Fruit fly (Drosophila melanogaster) whole organism, embryonic: ENCODE measurements around the gene CG14401.

Experiments
- Awh ChIP-seq: fragments of 200-800 bp; sonication (Bioruptor generic); IDR thresholded peaks from 2 replicates; pipeline ENCODE4, ENCODE4 v1.3.6; 2022; ENCODE audit warnings: missing biosample characterization, missing genetic modification characterization
- B-H1 ChIP-seq: fragments of 200-800 bp; sonication (Bioruptor generic); IDR thresholded peaks from 3 replicates; pipeline ENCODE4 v1.3.6; 2022; ENCODE audit warnings: missing biosample characterization, missing genetic modification characterization
- Bdp1 ChIP-seq: fragments of 200-800 bp; sonication (Bioruptor generic); optimal IDR thresholded peaks from 3 replicates; lab custom pipeline; 2016; ENCODE audit warnings: missing biosample characterization, missing genetic modification characterization
- Bgb ChIP-seq: fragments of 200-800 bp; sonication (Bioruptor generic); IDR thresholded peaks from 2 replicates; pipeline ENCODE4 v1.3.6; 2022; ENCODE audit warnings: missing biosample characterization, missing genetic modification characterization; ENCODE audit not compliant: partially characterized antibody
- Blimp-1 ChIP-seq: fragments of 200-800 bp; sonication (Bioruptor generic); optimal IDR thresholded peaks from 3 replicates; lab custom pipeline; 2018; ENCODE audit warnings: missing biosample characterization, missing genetic modification characterization, mild to moderate bottlenecking, moderate library complexity, missing genetic modification reagents
- CG10321 ChIP-seq: fragments of 200-800 bp; sonication (Bioruptor generic); IDR thresholded peaks from 2 replicates; pipeline ENCODE4 v1.3.6; 2022; ENCODE audit warnings: missing biosample characterization, missing genetic modification characterization
- CG10654 ChIP-seq: fragments of 200-800 bp; sonication (Bioruptor generic); optimal IDR thresholded peaks from 2 replicates; lab custom pipeline; 2016; ENCODE audit warnings: missing biosample characterization, missing genetic modification characterization
- CG10959 ChIP-seq: fragments of 200-800 bp; sonication (Bioruptor generic); IDR thresholded peaks from 2 replicates; pipeline ENCODE4 v1.3.6; 2022; ENCODE audit warnings: missing biosample characterization, missing genetic modification characterization
- CG12942 ChIP-seq: fragments of 200-800 bp; sonication (Bioruptor generic); optimal IDR thresholded peaks from 3 replicates; lab custom pipeline; 2016; ENCODE audit warnings: missing biosample characterization, missing genetic modification characterization
- CG13123 ChIP-seq: fragments of 200-800 bp; sonication (Bioruptor generic); optimal IDR thresholded peaks from 2 replicates; lab custom pipeline; 2016; ENCODE audit warnings: missing biosample characterization, missing genetic modification characterization
- CG13424 ChIP-seq: fragments of 200-800 bp; sonication (Bioruptor generic); optimal IDR thresholded peaks from 2 replicates; lab custom pipeline; 2019; ENCODE audit warnings: missing biosample characterization, mild to moderate bottlenecking, missing genetic modification characterization, moderate library complexity
- CG14441 ChIP-seq: fragments of 200-800 bp; sonication (Bioruptor generic); IDR thresholded peaks from 2 replicates; pipeline ENCODE4 v1.3.6; 2022; ENCODE audit warnings: missing biosample characterization, missing genetic modification characterization
- CG15514 ChIP-seq: fragments of 200-800 bp; sonication (Bioruptor generic); optimal IDR thresholded peaks from 3 replicates; lab custom pipeline; 2017; ENCODE audit warnings: missing biosample characterization, missing genetic modification characterization, mild to moderate bottlenecking, moderate library complexity, missing genetic modification reagents
- CG16815 ChIP-seq: fragments of 200-800 bp; sonication (Bioruptor generic); optimal IDR thresholded peaks from 3 replicates; lab custom pipeline; 2017; ENCODE audit warnings: missing biosample characterization, mild to moderate bottlenecking, missing genetic modification characterization
- CG17359 ChIP-seq: fragments of 200-800 bp; sonication (Bioruptor generic); optimal IDR thresholded peaks from 3 replicates; lab custom pipeline; 2018; ENCODE audit warnings: missing biosample characterization, mild to moderate bottlenecking, missing genetic modification characterization, moderate library complexity
- CG17568 ChIP-seq: fragments of 200-800 bp; sonication (Bioruptor generic); optimal IDR thresholded peaks from 2 replicates; lab custom pipeline; 2018; ENCODE audit warnings: missing biosample characterization, mild to moderate bottlenecking, missing genetic modification characterization, moderate library complexity
- CG2116 ChIP-seq: fragments of 200-800 bp; sonication (Bioruptor generic); optimal IDR thresholded peaks from 3 replicates; lab custom pipeline; 2018; ENCODE audit warnings: missing biosample characterization, mild to moderate bottlenecking, missing genetic modification characterization
- CG2889 ChIP-seq: fragments of 200-800 bp; sonication (Bioruptor generic); IDR thresholded peaks from 3 replicates; pipeline ENCODE4 v1.3.6; 2022; ENCODE audit warnings: missing biosample characterization, missing genetic modification characterization
- CG31224 ChIP-seq: fragments of 200-800 bp; sonication (Bioruptor generic); IDR thresholded peaks from 2 replicates; pipeline ENCODE4 v1.3.6; 2022; ENCODE audit warnings: missing biosample characterization, missing genetic modification characterization
- CG31388 ChIP-seq: fragments of 200-800 bp; sonication (Bioruptor generic); optimal IDR thresholded peaks from 2 replicates; lab custom pipeline; 2016; ENCODE audit warnings: missing biosample characterization, missing genetic modification characterization
- CG4282 ChIP-seq: fragments of 200-800 bp; sonication (Bioruptor generic); optimal IDR thresholded peaks from 2 replicates; lab custom pipeline; 2016; ENCODE audit warnings: missing biosample characterization, missing genetic modification characterization
- CG4328 ChIP-seq: fragments of 200-800 bp; sonication (Bioruptor generic); optimal IDR thresholded peaks from 3 replicates; lab custom pipeline; 2017; ENCODE audit warnings: missing biosample characterization, missing genetic modification reagents, missing genetic modification characterization
- CG4360 ChIP-seq: fragments of 200-800 bp; sonication (Bioruptor generic); IDR thresholded peaks from 2 replicates; pipeline ENCODE4 v1.3.6; 2022; ENCODE audit warnings: missing biosample characterization, missing genetic modification characterization
- CG4404 ChIP-seq: fragments of 200-800 bp; sonication (Bioruptor generic); IDR thresholded peaks from 2 replicates; pipeline ENCODE4 v1.3.6; 2022; ENCODE audit warnings: missing biosample characterization, missing genetic modification characterization
- CG6654 ChIP-seq: fragments of 200-800 bp; sonication (Bioruptor generic); optimal IDR thresholded peaks from 2 replicates; lab custom pipeline; 2017; ENCODE audit warnings: missing biosample characterization, mild to moderate bottlenecking, missing genetic modification characterization
- CG6813 ChIP-seq: fragments of 200-800 bp; sonication (Bioruptor generic); optimal IDR thresholded peaks from 2 replicates; lab custom pipeline; 2017; ENCODE audit warnings: missing biosample characterization, missing genetic modification characterization, mild to moderate bottlenecking, moderate library complexity, missing genetic modification reagents
- CG9797 ChIP-seq: fragments of 200-800 bp; sonication (Bioruptor generic); optimal IDR thresholded peaks from 3 replicates; lab custom pipeline; 2018; ENCODE audit warnings: missing biosample characterization, mild to moderate bottlenecking, missing genetic modification characterization
- D ChIP-seq, 2 experiments: fragments of 200-800 bp in 1 of 2; fragments of >200 bp in 1 of 2; sonication (Bioruptor generic) in 1 of 2; optimal IDR thresholded peaks; 2 replicates in 1 of 2; 3 replicates in 1 of 2; lab custom pipeline; 2017; ENCODE audit warnings: mild to moderate bottlenecking in 1 of 2, missing biosample characterization in 1 of 2, missing genetic modification characterization in 1 of 2, missing genetic modification reagents in 1 of 2
- Dip3 ChIP-seq: fragments of 200-800 bp; sonication (Bioruptor generic); optimal IDR thresholded peaks from 3 replicates; lab custom pipeline; 2016; ENCODE audit warnings: missing biosample characterization, missing genetic modification characterization
- Hr39 ChIP-seq: fragments of >200 bp; optimal IDR thresholded peaks from 2 replicates; lab custom pipeline; 2017
- MESR4 ChIP-seq: fragments of 200-800 bp; sonication (Bioruptor generic); optimal IDR thresholded peaks from 2 replicates; lab custom pipeline; 2018; ENCODE audit warnings: missing biosample characterization, mild to moderate bottlenecking, missing genetic modification characterization, moderate library complexity
- Myb ChIP-seq: fragments of 200-800 bp; sonication (Bioruptor generic); optimal IDR thresholded peaks from 2 replicates; lab custom pipeline; 2016; ENCODE audit warnings: missing biosample characterization, missing genetic modification characterization
- NFAT ChIP-seq: fragments of 200-800 bp; sonication (Bioruptor generic); IDR thresholded peaks from 2 replicates; pipeline ENCODE4 v1.3.6; 2022; ENCODE audit warnings: missing biosample characterization, missing genetic modification characterization
- Optix ChIP-seq: fragments of 200-800 bp; sonication (Bioruptor generic); IDR thresholded peaks from 3 replicates; pipeline ENCODE4 v1.3.6; 2022; ENCODE audit warnings: missing biosample characterization, missing genetic modification characterization
- Poxn ChIP-seq: fragments of 200-800 bp; sonication (Bioruptor generic); IDR thresholded peaks from 2 replicates; pipeline ENCODE4 v1.3.6; 2022; ENCODE audit warnings: missing biosample characterization, missing genetic modification characterization
- Ravus ChIP-seq: fragments of 200-800 bp; sonication (Bioruptor generic); IDR thresholded peaks from 2 replicates; pipeline ENCODE4 v1.3.6; 2022; ENCODE audit warnings: missing biosample characterization, missing genetic modification characterization
- Sox100B ChIP-seq: fragments of 200-800 bp; sonication (Bioruptor generic); optimal IDR thresholded peaks from 3 replicates; lab custom pipeline; 2018; ENCODE audit warnings: missing biosample characterization, mild to moderate bottlenecking, missing genetic modification characterization
- chm ChIP-seq: fragments of 200-800 bp; sonication (Bioruptor generic); IDR thresholded peaks from 2 replicates; pipeline ENCODE4 v1.3.6; 2022; ENCODE audit warnings: missing biosample characterization, missing genetic modification characterization
- croc ChIP-seq: fragments of 200-800 bp; sonication (Bioruptor generic); conservative IDR thresholded peaks from 3 replicates; pipeline ENCODE4 v1.3.6; 2022; ENCODE audit warnings: missing biosample characterization, missing genetic modification characterization
- disco-r ChIP-seq: fragments of 200-800 bp; sonication (Bioruptor generic); optimal IDR thresholded peaks from 2 replicates; lab custom pipeline; 2016; ENCODE audit warnings: missing biosample characterization, missing genetic modification characterization
- ewg ChIP-seq: fragments of 200-800 bp; sonication (Bioruptor generic); optimal IDR thresholded peaks from 3 replicates; lab custom pipeline; 2017; ENCODE audit warnings: mild to moderate bottlenecking, missing biosample characterization, missing genetic modification reagents, missing genetic modification characterization
- fd64A ChIP-seq: fragments of 200-800 bp; sonication (Bioruptor generic); optimal IDR thresholded peaks from 3 replicates; lab custom pipeline; 2018; ENCODE audit warnings: missing biosample characterization, mild to moderate bottlenecking, missing genetic modification characterization
- fd96Cb ChIP-seq: fragments of 200-800 bp; sonication (Bioruptor generic); optimal IDR thresholded peaks from 2 replicates; lab custom pipeline; 2018; ENCODE audit warnings: missing biosample characterization, mild to moderate bottlenecking, missing genetic modification characterization, moderate library complexity
- her ChIP-seq: fragments of 200-800 bp; sonication (Bioruptor generic); optimal IDR thresholded peaks from 2 replicates; lab custom pipeline; 2016; ENCODE audit warnings: missing biosample characterization, missing genetic modification characterization
- jigr1 ChIP-seq: fragments of 200-800 bp; sonication (Bioruptor generic); IDR thresholded peaks from 3 replicates; pipeline ENCODE4 v1.3.6; 2022; ENCODE audit warnings: missing biosample characterization, missing genetic modification characterization
- lab ChIP-seq: fragments of 200-800 bp; sonication (Bioruptor generic); optimal IDR thresholded peaks from 3 replicates; lab custom pipeline; 2017; ENCODE audit warnings: missing biosample characterization, missing genetic modification characterization, mild to moderate bottlenecking, moderate library complexity, missing genetic modification reagents
- lbe ChIP-seq: fragments of 200-800 bp; sonication (Bioruptor generic); optimal IDR thresholded peaks from 2 replicates; lab custom pipeline; 2016; ENCODE audit warnings: missing biosample characterization, mild to moderate bottlenecking, missing genetic modification characterization
- sna ChIP-seq: fragments of 200-800 bp; sonication (Bioruptor generic); IDR thresholded peaks from 2 replicates; pipeline ENCODE4 v1.3.6; 2022; ENCODE audit warnings: missing biosample characterization, missing genetic modification characterization; ENCODE audit not compliant: partially characterized antibody
- sug ChIP-seq: fragments of 200-800 bp; optimal IDR thresholded peaks from 2 replicates; lab custom pipeline; 2019; ENCODE audit warnings: missing biosample characterization, mild to moderate bottlenecking, missing genetic modification characterization, moderate library complexity
- vvl ChIP-seq: fragments of 200-800 bp; sonication (Bioruptor generic); IDR thresholded peaks from 2 replicates; pipeline ENCODE4 v1.3.6; 2022; ENCODE audit warnings: missing biosample characterization, missing genetic modification characterization

The CG14401 gene

DNA sequence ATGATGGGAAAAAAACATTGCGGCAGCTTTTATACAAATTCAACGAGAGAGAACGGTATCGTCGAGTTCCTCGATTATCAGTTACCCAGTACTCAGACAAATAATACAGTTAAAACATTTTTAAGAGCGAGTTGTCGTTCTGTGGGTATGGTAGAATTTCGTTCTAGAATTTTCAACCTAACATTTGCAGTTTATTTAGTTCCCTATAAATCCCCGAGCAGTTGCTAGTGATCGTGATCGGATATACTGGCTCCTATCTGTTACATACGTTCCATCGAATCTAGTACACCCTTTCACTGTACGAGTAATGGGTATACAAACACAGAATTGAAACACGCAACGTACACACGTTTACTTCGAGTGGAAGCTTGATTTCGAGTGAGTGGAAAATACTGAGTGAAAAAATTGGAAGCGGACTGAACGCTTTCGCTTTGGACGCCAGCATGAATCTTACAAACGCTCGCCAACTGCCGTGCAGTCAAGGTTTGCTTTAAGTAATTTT lies 4.8 kb upstream of the CG14401 start, which contains the start of gene CG9338 (continued):
- peak; percentile 47; the same call in 1 of the 2 replicates for TF ChIP-seq Ravus (GFP tag; lab: Robert Waterston, UW)
- TF ChIP-seq CG4328 (GFP tag; lab: Kevin White, UChicago), result peak; percentile 93
- no peak for TF ChIP-seq CG10959
- peak; percentile 16; the same call in 1 of the 2 replicates for TF ChIP-seq CG10321 (GFP tag; lab: Robert Waterston, UW)
- peak; percentile 91 for TF ChIP-seq CG31224 (GFP tag; lab: Robert Waterston, UW)
- TF ChIP-seq CG9797 (GFP tag; lab: Kevin White, UChicago), result peak; percentile 37
- TF ChIP-seq Dip3 (GFP tag; lab: Kevin White, UChicago), result peak; percentile 74
- TF ChIP-seq sna (GFP tag; lab: Robert Waterston, UW), result no peak
- TF ChIP-seq Hr39 (lab: Kevin White, UChicago), result no peak
- TF ChIP-seq CG13123 (GFP tag; lab: Kevin White, UChicago), result peak; percentile 47
- TF ChIP-seq Blimp-1, result peak; percentile 93
- TF ChIP-seq CG4404 (GFP tag; lab: Robert Waterston, UW), result peak; percentile 81
- TF ChIP-seq lbe (GFP tag; lab: Kevin White, UChicago), result peak; percentile 61
- peak; percentile 92 for TF ChIP-seq Sox100B
- peak; percentile 68 for TF ChIP-seq Myb (GFP tag; lab: Kevin White, UChicago)
- TF ChIP-seq CG2889 (GFP tag; lab: Robert Waterston, UW), result peak; percentile 43; the same call in 1 of the 3 replicates
- TF ChIP-seq croc (GFP tag; lab: Robert Waterston, UW), result peak; percentile 88
- TF ChIP-seq CG4282 (GFP tag; lab: Kevin White, UChicago), result no peak
- TF ChIP-seq ewg (GFP tag; lab: Kevin White, UChicago), result peak; percentile 60
- TF ChIP-seq NFAT (GFP tag; lab: Robert Waterston, UW), result peak; percentile 91
- TF ChIP-seq Optix, result peak; percentile 77
- TF ChIP-seq Bdp1 (GFP tag; lab: Kevin White, UChicago), result peak; percentile 48
- peak; percentile 88 for TF ChIP-seq fd96Cb (tag; lab: Kevin White, UChicago)
- peak; percentile 96 for TF ChIP-seq lab (GFP tag; lab: Kevin White, UChicago)
- TF ChIP-seq MESR4, result no peak
- TF ChIP-seq CG13424, result peak; percentile 80
- TF ChIP-seq her (GFP tag; lab: Kevin White, UChicago), result peak; percentile 80
- peak; percentile 88 for TF ChIP-seq fd64A
- peak; percentile 37 for TF ChIP-seq CG2116 (GFP tag; lab: Kevin White, UChicago)
- TF ChIP-seq Poxn (GFP tag; lab: Robert Waterston, UW), result no peak
- TF ChIP-seq CG6654 (GFP tag; lab: Kevin White, UChicago), result peak; percentile 80
- peak; percentile 86 for TF ChIP-seq CG15514 (GFP tag; lab: Kevin White, UChicago)
- peak; percentile 91 for TF ChIP-seq B-H1 (GFP tag; lab: Robert Waterston, UW)
- no peak for TF ChIP-seq D (optimal IDR thresholded peaks at IDR 0.05; lab: Kevin White, UChicago)
- TF ChIP-seq D (GFP tag; optimal IDR thresholded peaks at IDR 0.05; lab: Kevin White, UChicago), result peak; percentile 86
- peak; percentile 88 for TF ChIP-seq CG10654
- TF ChIP-seq jigr1 (GFP tag; lab: Robert Waterston, UW), result peak; percentile 74; the same call in 2 of the 3 replicates
- peak; percentile 92 for TF ChIP-seq Awh (GFP tag; lab: Robert Waterston, UW)
- TF ChIP-seq CG4360, result peak; percentile 61
- TF ChIP-seq vvl (GFP tag; lab: Robert Waterston, UW), result peak; percentile 89
- peak; percentile 95 for TF ChIP-seq CG14441 (GFP tag; lab: Robert Waterston, UW)
- TF ChIP-seq chm, result peak; percentile 67
- peak; percentile 80 for TF ChIP-seq sug (tag; lab: Kevin White, UChicago)
- TF ChIP-seq disco-r (GFP tag; lab: Kevin White, UChicago), result peak; percentile 79
- TF ChIP-seq CG16815, result peak; percentile 53
- peak; percentile 58 for TF ChIP-seq CG12942 (GFP tag; lab: Kevin White, UChicago)
- TF ChIP-seq CG31388 (GFP tag; lab: Kevin White, UChicago), result peak; percentile 1
- peak; percentile 92 for TF ChIP-seq CG6813
- peak; percentile 95 for TF ChIP-seq CG17359 (tag; lab: Kevin White, UChicago)
- TF ChIP-seq Bgb, result peak; percentile 44; the same call in 1 of the 2 replicates
- peak; percentile 85 for TF ChIP-seq CG17568 (GFP tag; lab: Kevin White, UChicago)
